Worm (Caenorhabditis elegans): Measurements from ENCODE around the gene daao-1.

Gene daao-1

DNA sequence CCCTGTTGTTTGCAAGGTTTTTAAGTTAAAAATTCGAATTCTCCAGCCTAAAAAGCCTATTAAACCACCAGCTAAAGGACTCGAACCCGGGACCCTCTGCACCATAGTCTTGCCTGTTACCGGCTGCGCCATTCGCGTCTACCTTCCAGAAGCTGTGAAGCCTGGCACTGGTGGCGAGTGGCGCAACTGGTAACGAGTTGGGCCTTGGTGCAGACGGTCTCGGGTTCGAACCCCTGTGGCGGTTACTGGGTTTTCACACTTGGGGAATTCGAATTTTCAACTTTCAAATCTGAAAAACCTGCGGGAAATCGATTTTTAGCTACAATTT is 11.2 kb upstream of the daao-1 start:
- TF ChIP-seq elt-3 (tag; optimal IDR thresholded peaks at IDR 0.05) = no peak
- TF ChIP-seq egl-27 (tag; optimal IDR thresholded peaks at IDR 0.05) = no peak
- no peak for TF ChIP-seq skn-1 (tag; optimal IDR thresholded peaks at IDR 0.05)
- no peak for TF ChIP-seq fos-1 (tag; optimal IDR thresholded peaks at IDR 0.05)
- no peak for TF ChIP-seq lsy-2 (tag; optimal IDR thresholded peaks at IDR 0.05)
- TF ChIP-seq sma-3 (GFP tag; optimal IDR thresholded peaks at IDR 0.05) = no peak
- no peak for TF ChIP-seq mab-5 (tag; optimal IDR thresholded peaks at IDR 0.05)
- no peak for TF ChIP-seq ceh-16 (tag; optimal IDR thresholded peaks at IDR 0.05)
- TF ChIP-seq C34F6.9 (tag; optimal IDR thresholded peaks at IDR 0.05) = no peak
- no peak for TF ChIP-seq aly-2 (tag; optimal IDR thresholded peaks at IDR 0.05)
- no peak for TF ChIP-seq nhr-6 (tag; optimal IDR thresholded peaks at IDR 0.05)
- TF ChIP-seq nhr-77 (tag; optimal IDR thresholded peaks at IDR 0.05) = no peak
- TF ChIP-seq nhr-12 (tag; optimal IDR thresholded peaks at IDR 0.05) = no peak
- TF ChIP-seq ztf-4 (tag; optimal IDR thresholded peaks at IDR 0.05) = no peak
- TF ChIP-seq lin-13 (GFP tag; optimal IDR thresholded peaks at IDR 0.05) = no peak
- no peak for TF ChIP-seq snpc-4 (tag; optimal IDR thresholded peaks at IDR 0.05)

DNA sequence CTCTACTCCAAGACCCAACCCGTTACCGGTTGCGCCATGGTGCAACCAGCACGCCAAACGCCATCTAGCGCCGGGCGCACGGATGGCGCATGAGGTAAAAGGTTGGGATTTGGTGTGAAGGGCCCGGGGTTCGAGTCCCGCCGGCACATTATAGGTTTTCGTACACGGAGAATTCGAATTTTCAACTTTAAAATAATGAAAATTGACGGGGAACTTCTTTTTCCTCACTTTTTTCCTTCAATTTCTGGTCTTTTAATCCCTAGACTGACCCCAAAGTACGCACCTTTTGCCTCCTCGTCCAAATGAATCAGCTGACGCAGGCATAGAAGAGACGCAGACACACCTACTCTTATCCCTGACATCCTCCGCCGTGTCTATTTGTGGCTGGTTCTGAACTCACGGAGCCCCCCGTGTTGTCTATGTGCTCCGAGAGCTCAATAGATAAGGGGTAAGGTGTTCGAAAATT is 10.4 kb upstream of the daao-1 start:
- TF ChIP-seq nhr-10 (tag; optimal IDR thresholded peaks at IDR 0.05) = no peak
- TF ChIP-seq R02D3.7 (tag; optimal IDR thresholded peaks at IDR 0.05) = no peak
- no peak for TF ChIP-seq lin-11 (tag; optimal IDR thresholded peaks at IDR 0.05)
- no peak for TF ChIP-seq elt-3 (tag; optimal IDR thresholded peaks at IDR 0.05)
- peak; percentile 44 for TF ChIP-seq Y55F3AM.14 (GFP tag; optimal IDR thresholded peaks at IDR 0.05)
- no peak for TF ChIP-seq ceh-82 (tag; optimal IDR thresholded peaks at IDR 0.05)
- TF ChIP-seq nhr-6 (tag; optimal IDR thresholded peaks at IDR 0.05) = no peak
- peak; percentile 10 for TF ChIP-seq nhr-21 (tag; optimal IDR thresholded peaks at IDR 0.05)
- TF ChIP-seq mdl-1 (tag; optimal IDR thresholded peaks at IDR 0.05) = no peak
- TF ChIP-seq ama-1 (optimal IDR thresholded peaks at IDR 0.05) = no peak
- peak; percentile 19 for TF ChIP-seq lin-13 (GFP tag; optimal IDR thresholded peaks at IDR 0.05)
- no peak for TF ChIP-seq alr-1 (tag; optimal IDR thresholded peaks at IDR 0.05)
- TF ChIP-seq F13H6.1 (tag; optimal IDR thresholded peaks at IDR 0.05) = no peak
- TF ChIP-seq lsy-2 (tag; optimal IDR thresholded peaks at IDR 0.05) = peak in 1 of 2 experiments; percentile 34
- no peak for TF ChIP-seq mab-5 (tag; optimal IDR thresholded peaks at IDR 0.05)
- no peak for TF ChIP-seq unc-39 (tag; optimal IDR thresholded peaks at IDR 0.05)
- no peak for TF ChIP-seq sma-3 (GFP tag; optimal IDR thresholded peaks at IDR 0.05)
- TF ChIP-seq ztf-1 (GFP tag; conservative IDR thresholded peaks at IDR 0.05) = no peak
- no peak for TF ChIP-seq skn-1 (tag; optimal IDR thresholded peaks at IDR 0.05)
- TF ChIP-seq unc-62 (GFP tag; optimal IDR thresholded peaks at IDR 0.05) = no peak
- TF ChIP-seq nhr-129 (tag; optimal IDR thresholded peaks at IDR 0.05) = peak; percentile 73
- TF ChIP-seq nhr-23 (tag; optimal IDR thresholded peaks at IDR 0.05) = no peak
- no peak for TF ChIP-seq unc-55 (GFP tag; optimal IDR thresholded peaks at IDR 0.05)
- TF ChIP-seq ZK546.5 (tag; optimal IDR thresholded peaks at IDR 0.05) = no peak
- no peak for TF ChIP-seq mbf-1 (tag; optimal IDR thresholded peaks at IDR 0.05)
- TF ChIP-seq dmd-4 (tag; optimal IDR thresholded peaks at IDR 0.05) = no peak
- no peak for TF ChIP-seq ceh-16 (tag; optimal IDR thresholded peaks at IDR 0.05)
- TF ChIP-seq elt-1 (tag; optimal IDR thresholded peaks at IDR 0.05) = no peak
- no peak for TF ChIP-seq snpc-4 (tag; optimal IDR thresholded peaks at IDR 0.05)
- no peak for TF ChIP-seq sem-4 (tag; optimal IDR thresholded peaks at IDR 0.05)
- TF ChIP-seq nhr-25 (tag; optimal IDR thresholded peaks at IDR 0.05) = peak; percentile 13
- no peak for TF ChIP-seq gmeb-1 (tag; optimal IDR thresholded peaks at IDR 0.05)
- no peak for TF ChIP-seq nhr-12 (tag; optimal IDR thresholded peaks at IDR 0.05)
- TF ChIP-seq nhr-11 (tag; optimal IDR thresholded peaks at IDR 0.05) = no peak
- no peak for TF ChIP-seq nhr-77 (tag; optimal IDR thresholded peaks at IDR 0.05)
- TF ChIP-seq lin-39 (tag; optimal IDR thresholded peaks at IDR 0.05) = no peak
- TF ChIP-seq sma-9 (GFP tag; optimal IDR thresholded peaks at IDR 0.05) = peak; percentile 68
- TF ChIP-seq sma-9 (tag; optimal IDR thresholded peaks at IDR 0.05) = no peak
- no peak for TF ChIP-seq egl-27 (tag; optimal IDR thresholded peaks at IDR 0.05)
- TF ChIP-seq ztf-4 (tag; optimal IDR thresholded peaks at IDR 0.05) = no peak
- TF ChIP-seq aly-2 (tag; optimal IDR thresholded peaks at IDR 0.05) = no peak
- no peak for TF ChIP-seq zag-1 (tag; optimal IDR thresholded peaks at IDR 0.05)
- TF ChIP-seq ztf-11 (tag; optimal IDR thresholded peaks at IDR 0.05) = no peak
- TF ChIP-seq nhr-237 (tag; optimal IDR thresholded peaks at IDR 0.05) = no peak
- no peak for TF ChIP-seq crh-2 (tag; optimal IDR thresholded peaks at IDR 0.05)
- no peak for TF ChIP-seq fos-1 (tag; optimal IDR thresholded peaks at IDR 0.05)
- TF ChIP-seq C34F6.9 (tag; optimal IDR thresholded peaks at IDR 0.05) = peak; percentile 37
- no peak for TF ChIP-seq blmp-1 (tag; optimal IDR thresholded peaks at IDR 0.05; ENCODE audit: insufficient read depth)
- TF ChIP-seq peb-1 (tag; optimal IDR thresholded peaks at IDR 0.05) = no peak

Data from whole organism, L2 larva.